Worm (Caenorhabditis elegans): Measurements from ENCODE around the gene sre-47.
A peak's percentile ranks its signal among the peaks of the same experiment; 100 is the strongest.

Gene sre-47

ce11 chrII:13981819-13982218, 2.6 kb downstream of the sre-47 start:
- TF ChIP-seq egl-13 (tag; optimal IDR thresholded peaks at IDR 0.05) (no peak), efl-1 (optimal IDR thresholded peaks at IDR 0.05) (no peak), efl-1 (GFP tag; optimal IDR thresholded peaks at IDR 0.05 in 1 of 2) (peak in 1 of 2 experiments; percentile 48)

DNA sequence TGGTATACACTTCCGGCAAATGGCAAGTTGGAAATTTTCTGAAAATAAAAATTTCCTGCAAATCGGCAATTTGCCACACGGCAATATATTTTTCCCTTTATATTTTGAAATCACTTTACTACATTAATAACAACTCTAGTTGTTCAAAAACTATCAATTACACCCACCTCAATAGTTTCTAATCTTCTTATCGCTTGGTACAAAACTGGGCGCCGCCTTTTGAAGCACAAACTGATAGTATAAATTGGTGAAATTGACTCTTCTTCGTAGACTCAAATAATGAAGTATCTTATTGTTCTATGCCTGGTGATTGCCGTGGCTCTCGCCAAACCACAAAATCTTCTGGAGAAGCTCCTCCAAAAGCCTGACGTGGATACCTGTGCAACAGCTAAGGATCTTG, 3.4 kb downstream of the sre-47 start, which contains the start of gene Y39G8B.9:
Y39G8B.9 (plus strand) TSS at position 269 of the 400 bp plus-strand sequence.
- no peak for TF ChIP-seq efl-1 (optimal IDR thresholded peaks at IDR 0.05)
- peak in 1 of 2 experiments; percentile 33 for TF ChIP-seq efl-1 (GFP tag; optimal IDR thresholded peaks at IDR 0.05 in 1 of 2)
- TF ChIP-seq lin-13 (GFP tag; optimal IDR thresholded peaks at IDR 0.05): no peak
- TF ChIP-seq elt-2 (tag; optimal IDR thresholded peaks at IDR 0.05): peak; percentile 43

DNA sequence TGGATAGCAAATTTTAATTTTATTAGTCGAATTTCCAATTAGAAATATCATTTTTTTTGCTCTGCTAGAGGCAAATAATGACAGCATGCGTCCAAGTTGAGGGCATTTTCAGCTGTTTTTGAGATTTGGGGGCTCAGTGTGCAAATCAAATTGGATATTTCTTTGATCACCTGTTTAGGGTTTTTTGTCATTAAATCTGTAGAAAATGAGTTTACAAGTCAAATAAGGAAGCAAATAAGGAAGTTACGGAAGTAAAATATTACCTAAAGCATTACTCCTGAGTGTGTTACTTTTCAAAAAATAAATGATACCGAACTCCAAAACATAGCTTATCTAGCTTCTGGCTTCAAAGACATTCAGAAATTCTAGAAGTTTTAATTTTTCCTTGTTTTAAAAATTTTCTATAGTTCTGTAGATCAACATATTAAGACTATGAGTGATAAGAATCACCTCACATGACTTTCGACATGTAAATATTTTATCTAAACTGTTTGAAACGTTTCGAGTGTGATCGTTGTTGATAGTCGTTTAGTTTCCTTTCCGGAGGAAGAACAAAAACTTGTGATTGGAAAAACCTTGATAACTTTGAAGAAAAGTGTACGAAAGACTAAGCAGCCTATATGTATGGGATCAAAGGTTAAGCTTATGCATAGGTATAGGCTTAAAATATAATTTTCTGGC, 4.5 kb downstream of the sre-47 start, which contains the start of gene sre-48:
sre-48 (minus strand) TSS at position 51 of the 681 bp plus-strand sequence.
- TF ChIP-seq efl-3 (GFP tag; optimal IDR thresholded peaks at IDR 0.05): no peak
- TF ChIP-seq lin-35 (GFP tag; optimal IDR thresholded peaks at IDR 0.05): peak in 1 of 2 experiments; percentile 39
- peak; percentile 25 for TF ChIP-seq nhr-20 (tag; optimal IDR thresholded peaks at IDR 0.05)
- TF ChIP-seq elt-2 (tag; optimal IDR thresholded peaks at IDR 0.05): peak; percentile 98
- TF ChIP-seq jun-1 (tag; optimal IDR thresholded peaks at IDR 0.05): peak; percentile 60

DNA sequence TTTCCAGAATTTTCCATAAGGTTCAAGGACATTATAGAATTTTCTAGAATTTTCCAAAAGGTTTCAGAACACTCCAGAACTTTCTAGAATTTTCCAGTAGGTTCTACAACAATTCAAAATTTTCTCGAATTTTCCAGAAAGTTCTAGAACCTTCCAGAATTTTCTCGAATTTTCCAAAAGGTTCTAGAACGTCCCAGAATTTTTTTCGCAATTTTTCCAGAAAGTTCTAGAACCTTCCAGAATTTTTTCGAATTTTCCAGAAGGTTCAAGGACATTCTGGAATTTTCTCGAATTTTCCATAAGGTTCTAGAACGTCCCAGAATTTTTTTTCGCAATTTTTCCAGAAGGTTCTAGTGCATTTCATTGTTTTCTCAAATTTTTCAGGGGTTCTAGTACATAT, 6.8 kb downstream of the sre-47 start:
- TF ChIP-seq ztf-4 (tag; optimal IDR thresholded peaks at IDR 0.05) (no peak), nhr-85 (tag) (peak; percentile 27)

- TF ChIP-seq lin-15B (tag; optimal IDR thresholded peaks at IDR 0.05) (peak; percentile 96), snpc-4 (tag; optimal IDR thresholded peaks at IDR 0.05) (peak; percentile 89), fkh-8 (tag; optimal IDR thresholded peaks at IDR 0.05) (peak; percentile 82), nhr-85 (tag) (peak; percentile 83), hpl-2 (GFP tag; optimal IDR thresholded peaks at IDR 0.05) (no peak), vab-15 (tag; optimal IDR thresholded peaks at IDR 0.05) (no peak), egl-13 (tag; optimal IDR thresholded peaks at IDR 0.05) (peak; percentile 58), nhr-76 (tag; optimal IDR thresholded peaks at IDR 0.05) (no peak), C04F5.9 (tag; optimal IDR thresholded peaks at IDR 0.05) (peak; percentile 45), tlp-1 (tag; optimal IDR thresholded peaks at IDR 0.05) (no peak), lin-13 (GFP tag; optimal IDR thresholded peaks at IDR 0.05) (peak; percentile 87), aly-2 (tag; optimal IDR thresholded peaks at IDR 0.05) (peak; percentile 25), fos-1 (tag; optimal IDR thresholded peaks at IDR 0.05) (peak; percentile 70), ztf-4 (tag; optimal IDR thresholded peaks at IDR 0.05) (peak; percentile 30), pag-3 (tag; optimal IDR thresholded peaks at IDR 0.05; ENCODE audit: borderline replicate concordance, insufficient read depth) (peak; percentile 38), hlh-17 (GFP tag; optimal IDR thresholded peaks at IDR 0.05; ENCODE audit: borderline replicate concordance) (no peak), nhr-28 (tag; optimal IDR thresholded peaks at IDR 0.05) (no peak), efl-3 (GFP tag; optimal IDR thresholded peaks at IDR 0.05) (no peak), nhr-90 (tag; optimal IDR thresholded peaks at IDR 0.05; ENCODE audit: poor library complexity) (peak; percentile 69), mef-2 (tag; optimal IDR thresholded peaks at IDR 0.05) (no peak), efl-1 (optimal IDR thresholded peaks at IDR 0.05) (peak; percentile 89 to 91), efl-1 (GFP tag; optimal IDR thresholded peaks at IDR 0.05 in 1 of 2) (peak; percentile 86 to 98), ceh-82 (tag; optimal IDR thresholded peaks at IDR 0.05) (peak; percentile 4 to 93 (median 64)), egl-27 (tag; optimal IDR thresholded peaks at IDR 0.05) (no peak), mep-1 (tag; optimal IDR thresholded peaks at IDR 0.05) (peak; percentile 92), fkh-10 (GFP tag; optimal IDR thresholded peaks at IDR 0.05) (peak; percentile 65), elt-2 (tag; optimal IDR thresholded peaks at IDR 0.05) (peak; percentile 37), pqm-1 (tag; optimal IDR thresholded peaks at IDR 0.05) (no peak), jun-1 (tag; optimal IDR thresholded peaks at IDR 0.05) (peak; percentile 79), nhr-20 (tag; optimal IDR thresholded peaks at IDR 0.05) (peak; percentile 86), zag-1 (tag; optimal IDR thresholded peaks at IDR 0.05) (no peak), lsy-2 (tag; optimal IDR thresholded peaks at IDR 0.05) (peak; percentile 90 to 92), nhr-19 (GFP tag; conservative IDR thresholded peaks at IDR 0.05) (peak; percentile 83), blmp-1 (tag; optimal IDR thresholded peaks at IDR 0.05) (peak; percentile 59), ceh-90 (tag; optimal IDR thresholded peaks at IDR 0.05) (no peak), C34B4.2 (tag; optimal IDR thresholded peaks at IDR 0.05) (no peak), swsn-7 (tag; optimal IDR thresholded peaks at IDR 0.05) (peak; percentile 75), ama-1 (optimal IDR thresholded peaks at IDR 0.05) (no peak), zip-4 (GFP tag; optimal IDR thresholded peaks at IDR 0.05) (peak; percentile 23), nhr-47 (tag; optimal IDR thresholded peaks at IDR 0.05) (peak; percentile 86)
Observed at ce11 chrII:13976161-13976560, 8.3 kb downstream of the sre-47 start, which contains the start of gene Y39G8B.2. Gene Y39G8B.2, minus strand, starts transcription at chrII:13976221.

All from whole organism, L1 larva.